Fruit fly (Drosophila melanogaster): ENCODE data around the gene CG18814.

dm6 chr3L:16400175-16400574 is 30.5 kb downstream of the CG18814 start, which contains the start of gene CG44836:
- TF ChIP-seq knrl (GFP tag; IDR thresholded peaks at IDR 0.05; ENCODE audit: partially characterized antibody) (no peak), Oli (tag; optimal IDR thresholded peaks at IDR 0.05) (no peak), slou (GFP tag; optimal IDR thresholded peaks at IDR 0.05) (no peak), Eip74EF (GFP tag; optimal IDR thresholded peaks at IDR 0.05) (no peak), CG4820 (GFP tag; optimal IDR thresholded peaks at IDR 0.05) (no peak), CG8281 (tag; optimal IDR thresholded peaks at IDR 0.05) (no peak), Mrtf (GFP tag; IDR thresholded peaks at IDR 0.05) (no peak), CHES-1-like (GFP tag; optimal IDR thresholded peaks at IDR 0.05) (no peak), pan (optimal IDR thresholded peaks at IDR 0.05) (no peak), pan (GFP tag; optimal IDR thresholded peaks at IDR 0.05 in 1 of 2, IDR thresholded peaks at IDR 0.05 in 1 of 2) (no peak)

Measured in whole organism, embryonic.